Worm (Caenorhabditis elegans) whole organism, dauer: ENCODE data around the gene gur-4.
"Not testable (repeated sequence)": the region's sequence is repeated elsewhere in the genome, so short reads cannot be mapped to it uniquely, and the experiment has no call there.

ENCODE experiments used
- unc-62 ChIP-seq: sonication (generic microtip); optimal IDR thresholded peaks from 2 replicates; lab custom pipeline; 2017; ENCODE audit warnings: missing biosample characterization, missing genetic modification reagents, missing genetic modification characterization

Gene gur-4

DNA sequence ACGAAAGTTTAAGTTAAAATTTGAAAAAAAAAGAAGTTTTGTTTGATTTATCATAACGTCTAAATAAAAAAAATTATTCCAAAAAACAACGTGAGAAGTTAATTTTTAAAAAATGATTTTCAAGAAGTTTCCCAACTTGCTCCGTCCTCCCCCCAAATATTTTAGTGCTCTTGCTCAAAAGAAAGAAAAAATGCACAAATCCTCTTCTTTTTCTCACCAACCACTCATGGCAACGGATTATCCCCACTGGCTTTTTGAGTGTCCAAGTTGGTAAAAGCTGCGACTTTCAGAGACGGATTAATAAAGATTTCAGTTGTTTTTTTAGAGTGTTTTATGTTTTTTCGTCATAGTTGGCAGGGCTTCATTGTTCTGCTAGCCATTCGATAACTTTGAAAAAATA lies 7.1 kb upstream of the gur-4 start, which contains the start of gene Y39G8C.2:
Gene Y39G8C.2 (minus strand): TSS at position 101 of the 400 bp plus-strand sequence.
- no peak for TF ChIP-seq unc-62 (GFP tag; lab: Kevin White, UChicago)

DNA sequence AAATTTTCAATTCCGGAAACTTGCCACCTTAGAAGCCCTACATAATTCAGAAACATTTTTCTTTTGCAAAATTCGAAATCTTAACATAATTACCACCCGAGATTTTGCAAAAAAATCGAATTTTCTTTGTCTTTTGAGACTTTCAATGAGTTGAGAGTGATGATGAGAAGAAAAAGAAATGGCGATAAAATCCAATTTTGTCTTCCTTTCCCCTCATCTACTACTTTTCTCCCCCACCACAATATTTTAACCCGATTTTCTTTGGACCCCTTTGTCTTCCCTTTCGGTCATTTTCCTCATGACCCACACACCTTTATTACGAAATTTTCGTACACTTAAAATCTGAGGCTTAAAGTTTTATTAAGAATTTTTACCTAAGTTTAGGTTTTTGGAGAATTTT lies 6.2 kb upstream of the gur-4 start:
- no peak for TF ChIP-seq unc-62 (GFP tag; lab: Kevin White, UChicago)

DNA sequence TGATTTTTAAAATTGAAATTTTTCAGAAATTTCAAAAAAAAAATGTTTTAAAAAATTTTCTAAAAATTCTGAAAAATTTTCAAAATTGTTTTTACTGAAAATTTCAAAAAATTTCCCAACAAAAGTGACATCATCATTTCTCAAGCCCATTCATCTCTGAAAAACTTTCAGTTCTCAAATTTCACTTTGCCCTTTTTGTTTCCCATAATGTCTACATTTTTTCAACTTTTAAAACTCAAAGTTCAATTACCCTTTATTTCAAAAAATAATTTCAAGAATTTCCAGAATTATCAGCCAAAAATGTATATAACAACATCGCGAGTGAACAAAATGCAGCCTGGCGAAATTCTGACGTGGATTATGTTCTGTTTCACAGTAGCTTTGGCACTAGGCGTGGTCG lies 3.6 kb upstream of the gur-4 start, which contains the start of gene bkip-1:
Gene bkip-1 (plus strand): TSS at position 301 of the 400 bp plus-strand sequence.
- no peak for TF ChIP-seq unc-62 (GFP tag; lab: Kevin White, UChicago)

DNA sequence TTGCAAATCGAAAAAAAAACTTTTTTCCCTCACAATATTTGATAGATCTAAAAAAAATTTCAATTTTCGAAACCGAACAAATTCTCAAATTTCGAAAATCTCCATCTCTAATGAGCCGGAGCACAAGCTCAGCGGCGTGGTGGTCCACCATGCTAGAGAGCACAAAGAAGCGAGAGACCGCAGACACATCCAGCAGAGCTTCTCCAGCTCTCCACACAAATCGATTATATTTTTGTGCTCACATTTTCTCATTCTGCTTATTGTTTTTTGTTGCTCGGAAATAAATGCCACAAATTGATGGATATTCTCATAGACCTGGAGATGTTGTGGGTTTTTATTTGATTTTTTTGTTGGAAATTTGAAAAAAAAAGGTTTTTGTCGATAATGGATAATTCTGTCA lies 2.5 kb upstream of the gur-4 start:
- no peak for TF ChIP-seq unc-62 (GFP tag; lab: Kevin White, UChicago)

DNA sequence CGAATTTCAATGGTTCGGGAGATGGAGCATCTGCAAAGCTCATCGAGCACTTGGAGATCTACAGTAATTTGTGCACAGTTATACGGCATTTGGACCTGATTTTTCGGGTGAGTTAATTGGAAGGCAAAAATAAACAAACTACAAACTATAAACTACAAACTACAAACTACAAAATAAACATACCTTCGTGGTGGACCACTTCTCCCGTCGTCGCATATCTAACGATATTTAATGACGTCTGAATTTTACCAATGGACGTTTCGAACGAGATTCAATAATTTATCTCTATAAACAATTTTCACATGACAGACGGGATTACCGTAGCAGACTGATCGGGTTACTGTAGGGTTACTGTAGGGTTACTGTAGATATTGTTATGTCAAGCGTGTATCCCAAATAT lies 1.6 kb downstream of the gur-4 start:
- TF ChIP-seq unc-62 (GFP tag; lab: Kevin White, UChicago): no peak

DNA sequence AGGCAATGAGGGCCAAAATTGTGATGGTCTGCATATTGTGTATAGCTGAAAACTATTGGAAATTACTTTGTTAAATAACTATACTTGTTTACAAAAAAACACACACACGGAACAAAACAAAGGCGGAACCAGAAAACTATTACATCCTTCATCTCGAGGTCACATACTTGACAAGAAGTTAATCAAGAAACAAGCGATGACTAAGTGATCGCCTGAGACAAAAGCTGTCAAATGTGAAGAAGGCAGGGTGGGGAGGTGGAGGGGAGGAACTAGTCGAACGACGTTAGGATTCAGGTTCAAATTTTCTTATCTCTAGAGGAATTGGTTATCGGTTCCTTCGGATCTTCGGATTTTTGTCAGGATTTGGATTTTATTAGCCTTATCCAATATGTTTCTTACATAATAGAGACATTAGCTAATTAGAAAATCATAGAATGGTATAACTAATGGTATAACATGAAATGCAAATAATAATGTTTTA lies 4.7 kb downstream of the gur-4 start, which contains the start of gene cpg-7:
Gene cpg-7 (minus strand): TSS at position 51 of the 481 bp plus-strand sequence.
- no peak for TF ChIP-seq unc-62 (GFP tag; lab: Kevin White, UChicago)

DNA sequence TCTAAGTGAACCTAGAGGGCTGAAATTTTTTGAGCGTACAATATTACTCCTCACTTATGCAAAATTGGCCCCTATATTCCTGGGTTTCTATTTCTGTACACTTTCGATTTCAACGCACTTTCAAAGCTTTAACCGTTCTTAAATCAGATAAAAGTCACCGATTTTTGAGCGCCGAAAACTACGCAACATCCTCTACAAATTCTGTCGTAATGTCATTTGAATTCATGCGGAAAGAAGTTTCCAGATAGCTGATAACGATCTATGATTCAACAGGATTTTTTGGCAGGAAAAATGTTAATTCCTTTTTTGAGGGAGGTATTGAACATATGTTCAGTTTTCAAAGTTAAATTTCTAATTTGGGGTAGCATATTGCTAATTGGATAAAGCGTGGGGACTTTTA lies 8.3 kb downstream of the gur-4 start:
- TF ChIP-seq unc-62 (GFP tag; lab: Kevin White, UChicago): no peak

DNA sequence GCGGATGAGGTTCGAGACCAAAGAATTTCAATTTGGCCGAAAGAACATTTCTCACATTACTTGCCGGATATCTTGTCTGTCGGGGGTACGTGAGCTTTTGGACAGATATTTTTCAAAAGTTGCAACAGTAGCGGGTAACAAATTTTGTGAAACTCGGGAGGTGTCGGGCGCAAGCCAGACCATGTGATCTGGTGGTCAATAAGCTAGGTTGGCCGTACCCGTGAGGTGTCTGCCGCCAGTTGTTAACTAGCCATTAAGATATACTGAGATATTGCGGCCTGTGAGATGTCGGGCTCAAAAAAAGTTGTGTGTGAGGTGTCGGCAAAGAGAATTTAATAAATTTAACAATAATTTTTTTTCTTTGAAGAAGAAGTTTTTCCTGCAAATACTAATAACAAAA lies 13.8 kb downstream of the gur-4 start:
- no peak for TF ChIP-seq unc-62 (GFP tag; lab: Kevin White, UChicago)

DNA sequence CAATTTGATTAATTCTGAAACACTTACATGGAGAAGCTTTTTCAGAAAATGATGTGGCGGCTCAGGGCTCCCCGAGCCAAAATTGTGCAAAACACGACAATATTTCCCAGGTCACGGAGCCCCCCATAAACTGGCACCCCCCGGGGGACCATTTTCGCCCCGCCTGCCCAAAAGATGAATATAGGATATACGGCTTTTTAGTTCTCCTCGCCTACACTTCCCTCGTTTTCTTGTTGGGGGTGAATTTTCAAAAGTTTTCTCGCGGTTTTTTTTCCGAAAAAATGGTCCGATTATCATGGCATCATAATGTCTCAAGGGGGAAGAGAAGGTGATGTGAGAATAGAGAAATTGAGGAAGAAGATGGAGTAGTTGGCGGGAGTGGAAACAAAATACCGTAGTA lies 17.5 kb downstream of the gur-4 start, which contains the start of gene K09E4.4:
Gene K09E4.4 (minus strand): TSS at position 101 of the 400 bp plus-strand sequence.
- no peak for TF ChIP-seq unc-62 (GFP tag; lab: Kevin White, UChicago)

DNA sequence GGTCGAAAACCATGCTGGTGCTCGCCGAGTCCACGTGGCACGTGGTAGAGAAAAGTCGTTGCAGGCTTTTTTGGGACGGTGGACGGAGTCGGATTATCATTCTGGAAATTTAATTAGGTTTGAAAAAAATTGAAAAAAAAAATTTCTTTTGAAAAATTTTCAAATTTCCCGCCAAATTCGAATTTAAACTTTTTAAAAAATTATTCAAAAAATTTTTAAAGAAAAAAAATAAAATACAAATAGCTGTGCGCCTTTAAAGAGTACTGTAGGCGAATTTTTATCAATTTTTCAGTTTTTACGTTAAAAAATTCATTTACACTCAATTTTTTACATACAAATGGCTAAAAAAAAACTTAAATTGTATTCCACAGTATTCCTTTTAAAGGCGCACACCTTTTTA lies 22.3 kb downstream of the gur-4 start, which contains the start of gene K09E4.3:
Gene K09E4.3 (minus strand): TSS at position 101 of the 400 bp plus-strand sequence.
- TF ChIP-seq unc-62 (GFP tag; lab: Kevin White, UChicago): no peak

DNA sequence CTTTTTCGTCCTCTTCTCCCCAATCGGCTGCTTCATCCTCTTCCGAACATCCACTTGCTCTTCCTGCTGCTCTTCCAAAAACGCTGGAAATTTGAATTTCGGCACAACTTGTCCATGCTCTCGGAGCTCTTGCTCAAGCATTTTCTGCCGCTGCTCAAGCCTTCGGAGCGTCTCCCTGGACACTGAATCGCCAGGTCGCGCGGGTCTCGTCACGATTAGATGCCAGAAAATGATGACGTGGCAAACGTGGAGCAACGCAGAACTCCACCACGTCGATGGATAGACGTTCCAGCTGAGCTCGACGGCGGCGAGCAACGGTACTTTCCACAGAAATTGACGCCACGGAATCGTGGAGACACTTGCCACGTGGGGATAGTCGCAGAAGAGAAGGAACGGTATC lies 24.6 kb downstream of the gur-4 start:
- no peak for TF ChIP-seq unc-62 (GFP tag; lab: Kevin White, UChicago)

DNA sequence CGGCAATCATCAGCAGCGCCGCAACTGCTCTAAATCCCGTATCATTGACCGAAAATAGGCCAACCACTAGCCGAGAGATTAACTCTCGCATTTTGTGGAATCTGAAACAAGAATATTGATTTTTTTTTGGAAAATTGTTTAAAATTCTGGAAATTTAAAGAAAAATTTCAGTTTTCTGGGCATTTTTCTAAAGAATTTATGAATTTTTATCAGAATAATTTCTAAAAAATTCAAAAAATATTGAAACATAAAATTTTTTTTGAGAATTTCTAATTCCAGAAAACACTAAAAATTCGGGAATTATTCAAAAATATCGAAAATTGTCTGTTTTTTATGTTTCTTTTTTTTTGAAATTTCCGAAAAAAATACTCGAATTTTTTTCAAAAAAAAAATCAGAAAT lies 28.2 kb downstream of the gur-4 start, which contains the start of gene algn-3:
Gene algn-3 (minus strand): TSS at position 101 of the 400 bp plus-strand sequence.
- no peak for TF ChIP-seq unc-62 (GFP tag; lab: Kevin White, UChicago)

DNA sequence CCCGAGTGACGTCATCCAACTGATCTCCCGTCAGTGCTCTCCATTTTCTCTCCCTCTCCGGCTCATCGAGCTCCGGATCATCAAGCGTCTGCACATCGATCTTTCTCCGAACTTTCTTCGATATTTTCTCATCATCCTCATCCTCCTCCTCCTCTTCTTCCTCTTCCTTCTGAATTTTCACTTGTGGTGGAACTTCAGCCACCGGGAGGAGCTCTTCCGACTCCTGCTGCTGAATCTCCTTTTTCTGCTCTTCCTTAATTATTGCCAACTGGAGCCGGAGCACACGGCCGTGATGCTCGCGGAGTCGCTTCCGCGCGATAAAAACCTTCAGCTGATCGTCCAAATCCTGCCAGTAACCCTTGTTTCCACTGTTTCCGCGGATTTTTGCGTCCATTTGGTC lies 31.7 kb downstream of the gur-4 start:
- no peak for TF ChIP-seq unc-62 (GFP tag; lab: Kevin White, UChicago)

DNA sequence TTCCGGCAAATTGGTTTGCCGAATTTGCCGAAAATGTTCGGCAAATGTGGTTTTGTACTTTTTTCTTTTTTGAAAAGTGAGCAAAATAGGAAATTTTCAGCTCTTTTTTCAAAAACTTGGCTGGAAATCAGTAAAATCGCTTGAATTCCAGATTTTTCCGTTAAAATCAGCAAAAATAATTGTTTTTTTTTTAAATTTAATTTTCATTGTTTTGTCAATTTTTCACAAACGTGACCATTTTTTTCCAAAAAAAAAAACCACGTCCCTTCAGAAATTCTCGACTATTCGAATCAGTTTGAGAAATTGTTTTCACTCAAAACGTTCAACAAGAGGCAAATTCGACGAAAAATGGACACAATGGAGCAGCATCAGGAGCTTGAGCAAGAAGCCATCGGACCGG lies 33.0 kb downstream of the gur-4 start, which contains the start of gene K09E4.1:
Gene K09E4.1 (plus strand): TSS at position 301 of the 400 bp plus-strand sequence.
- no peak for TF ChIP-seq unc-62 (GFP tag; lab: Kevin White, UChicago)

DNA sequence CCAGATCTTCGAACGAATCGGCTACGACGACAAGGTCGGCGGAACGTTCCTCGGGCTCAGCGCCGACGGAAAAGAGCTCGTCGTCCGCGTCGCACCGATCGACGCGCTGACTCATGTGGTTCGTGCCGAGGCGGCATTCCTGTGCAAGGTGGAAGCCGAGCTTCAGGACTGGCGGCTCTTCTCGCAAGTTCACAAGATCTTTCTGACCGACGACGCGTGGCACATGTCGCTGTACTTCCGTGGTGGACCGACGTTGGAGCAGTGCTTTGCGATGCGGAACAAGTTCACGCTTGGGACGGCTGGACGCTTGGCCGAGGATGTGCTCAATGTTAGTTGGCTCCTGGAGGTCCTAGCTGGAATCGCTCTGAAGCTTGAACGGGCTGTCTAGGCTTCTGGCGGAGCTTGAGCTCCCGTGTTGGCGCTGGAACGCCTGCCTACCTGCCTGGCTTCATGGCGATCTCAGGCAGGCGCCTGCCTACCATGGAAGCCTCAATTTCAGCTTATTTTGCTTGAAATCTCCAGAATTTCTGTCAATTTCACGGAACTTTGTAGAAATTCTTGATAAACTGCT lies 34.4 kb downstream of the gur-4 start:
- TF ChIP-seq unc-62 (GFP tag; lab: Kevin White, UChicago): no peak

DNA sequence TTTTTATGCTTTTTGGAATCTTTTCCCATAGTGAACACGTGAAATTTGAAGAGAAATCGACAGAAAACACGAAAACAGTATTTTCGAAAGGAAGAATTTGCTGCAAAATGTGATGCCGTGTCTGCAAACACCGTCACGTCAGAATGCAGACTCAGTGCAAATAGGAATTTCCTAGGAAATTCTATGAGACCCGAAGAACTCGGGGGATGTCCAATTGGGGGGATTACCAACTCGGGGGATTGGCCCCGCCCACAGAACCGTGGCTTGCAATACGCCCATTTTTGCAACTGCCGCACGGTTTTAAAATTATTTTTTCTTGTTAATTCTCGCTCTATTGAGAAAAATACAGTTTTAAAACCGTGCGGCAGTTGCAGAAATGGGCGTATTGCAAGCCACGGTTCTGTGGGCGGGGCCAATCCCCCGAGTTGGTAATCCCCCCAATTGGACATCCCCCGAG lies 37.6 kb downstream of the gur-4 start, which contains the start of gene cacn-1:
Gene cacn-1 (minus strand): TSS at position 51 of the 457 bp plus-strand sequence.
- not testable (repeated sequence) for TF ChIP-seq unc-62 (GFP tag; lab: Kevin White, UChicago)

DNA sequence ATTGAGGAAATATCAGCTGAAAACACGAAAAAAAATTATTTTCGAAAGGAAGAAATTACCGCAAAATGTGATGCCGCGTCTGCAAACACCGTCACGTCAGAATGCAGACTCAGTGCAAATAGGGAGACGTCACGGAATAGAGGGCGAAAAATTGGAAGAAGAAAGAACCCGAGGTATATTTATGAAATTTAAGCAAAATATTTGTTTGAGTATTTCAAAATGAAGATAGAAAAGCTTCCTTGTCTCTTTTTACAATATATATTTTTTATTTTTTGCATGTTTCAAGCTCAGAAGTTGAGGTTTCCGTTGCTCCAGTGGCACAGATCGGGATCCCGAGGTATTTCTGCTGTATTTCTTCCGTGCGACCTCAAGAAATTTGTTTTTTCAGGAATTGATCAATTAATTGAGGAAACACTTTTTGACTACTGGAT lies 39.3 kb downstream of the gur-4 start, which contains the start of gene W03H9.2:
Gene W03H9.2 (minus strand): TSS at position 32 of the 431 bp plus-strand sequence.
- TF ChIP-seq unc-62 (GFP tag; lab: Kevin White, UChicago): no peak
